Fruit fly (Drosophila melanogaster) whole organism, embryonic: ENCODE results near the gene M6.

ENCODE experiments used
- Abd-B ChIP-seq: fragments of 200-800 bp; sonication (Bioruptor generic); optimal IDR thresholded peaks from 2 replicates; lab custom pipeline; 2018; ENCODE audit warnings: missing biosample characterization, mild to moderate bottlenecking, missing genetic modification characterization, moderate library complexity
- Ada2b ChIP-seq: fragments of 200-800 bp; sonication (Bioruptor generic); IDR thresholded peaks from 2 replicates; pipeline ENCODE4 v1.3.6; 2022; ENCODE audit warnings: missing biosample characterization, missing genetic modification characterization
- Adf1 ChIP-seq: fragments of 200-800 bp; sonication (Bioruptor generic); IDR thresholded peaks from 2 replicates; pipeline ENCODE4 v1.3.6; 2022; ENCODE audit warnings: missing biosample characterization, missing genetic modification characterization
- CG10979 ChIP-seq: fragments of 200-800 bp; sonication (Bioruptor generic); optimal IDR thresholded peaks from 2 replicates; lab custom pipeline; 2018; ENCODE audit warnings: missing biosample characterization, mild to moderate bottlenecking, missing genetic modification characterization, moderate library complexity
- CG11093 ChIP-seq: fragments of 200-800 bp; sonication (Bioruptor generic); IDR thresholded peaks from 3 replicates; pipeline ENCODE4 v1.3.6; 2022; ENCODE audit warnings: missing biosample characterization, missing genetic modification characterization
- CG11398 ChIP-seq: fragments of 200-800 bp; sonication (Bioruptor generic); optimal IDR thresholded peaks from 2 replicates; lab custom pipeline; 2016; ENCODE audit warnings: missing biosample characterization, missing genetic modification characterization
- CG11723 ChIP-seq: fragments of 200-800 bp; sonication (Bioruptor generic); optimal IDR thresholded peaks from 2 replicates; lab custom pipeline; 2017; ENCODE audit warnings: missing biosample characterization, mild to moderate bottlenecking, missing genetic modification characterization
- CG14014 ChIP-seq: fragments of 200-800 bp; sonication (Bioruptor generic); IDR thresholded peaks from 2 replicates; pipeline ENCODE4 v1.3.6; 2022; ENCODE audit warnings: missing biosample characterization, missing genetic modification characterization
- CG15601 ChIP-seq: fragments of 200-800 bp; sonication (Bioruptor generic); optimal IDR thresholded peaks from 3 replicates; lab custom pipeline; 2019; ENCODE audit warnings: missing biosample characterization, mild to moderate bottlenecking, missing genetic modification characterization, moderate library complexity
- CG17385 ChIP-seq: fragments of 200-800 bp; sonication (Bioruptor generic); optimal IDR thresholded peaks from 3 replicates; lab custom pipeline; 2018; ENCODE audit warnings: missing biosample characterization, mild to moderate bottlenecking, missing genetic modification characterization
- CG2120 ChIP-seq: fragments of 200-800 bp; sonication (Bioruptor generic); optimal IDR thresholded peaks from 3 replicates; lab custom pipeline; 2016; ENCODE audit warnings: missing biosample characterization, missing genetic modification characterization
- CG2875 ChIP-seq: fragments of 200-800 bp; sonication (Bioruptor generic); optimal IDR thresholded peaks from 2 replicates; lab custom pipeline; 2017; ENCODE audit warnings: missing biosample characterization, mild to moderate bottlenecking, missing genetic modification characterization, missing genetic modification reagents
- CG30431 ChIP-seq: fragments of 200-800 bp; sonication (Bioruptor generic); optimal IDR thresholded peaks from 2 replicates; lab custom pipeline; 2017; ENCODE audit warnings: missing biosample characterization, missing genetic modification characterization
- CG33213 ChIP-seq: fragments of 200-800 bp; sonication (Bioruptor generic); optimal IDR thresholded peaks from 3 replicates; lab custom pipeline; 2016; ENCODE audit warnings: missing biosample characterization, missing genetic modification characterization
- CG33557 ChIP-seq: fragments of 200-800 bp; sonication (Bioruptor generic); optimal IDR thresholded peaks from 2 replicates; lab custom pipeline; 2019; ENCODE audit warnings: missing biosample characterization, mild to moderate bottlenecking, missing genetic modification characterization, moderate library complexity
- CG4707 ChIP-seq: fragments of 200-800 bp; sonication (Bioruptor generic); optimal IDR thresholded peaks from 2 replicates; lab custom pipeline; 2018; ENCODE audit warnings: missing biosample characterization, mild to moderate bottlenecking, missing genetic modification characterization, moderate library complexity
- CG4820 ChIP-seq: fragments of 200-800 bp; sonication (Bioruptor generic); optimal IDR thresholded peaks from 3 replicates; lab custom pipeline; 2016; ENCODE audit warnings: missing biosample characterization, missing genetic modification characterization
- CG5953 ChIP-seq: fragments of 200-800 bp; sonication (Bioruptor generic); IDR thresholded peaks from 2 replicates; pipeline ENCODE4 v1.3.6; 2022; ENCODE audit warnings: missing biosample characterization, missing genetic modification characterization
- CG6854 ChIP-seq: fragments of 200-800 bp; sonication (Bioruptor generic); optimal IDR thresholded peaks from 3 replicates; lab custom pipeline; 2017; ENCODE audit warnings: missing biosample characterization, mild to moderate bottlenecking, missing genetic modification characterization
- CG7271 ChIP-seq: fragments of 200-800 bp; sonication (Bioruptor generic); optimal IDR thresholded peaks from 2 replicates; lab custom pipeline; 2018; ENCODE audit warnings: missing biosample characterization, mild to moderate bottlenecking, missing genetic modification characterization, moderate library complexity
- CG7928 ChIP-seq: fragments of 200-800 bp; sonication (Bioruptor generic); optimal IDR thresholded peaks from 2 replicates; lab custom pipeline; 2017; ENCODE audit warnings: missing biosample characterization, mild to moderate bottlenecking, missing genetic modification characterization
- CG8281 ChIP-seq: fragments of 200-800 bp; sonication (Bioruptor generic); optimal IDR thresholded peaks from 2 replicates; lab custom pipeline; 2018; ENCODE audit warnings: missing biosample characterization, mild to moderate bottlenecking, missing genetic modification characterization, moderate library complexity
- CG8944 ChIP-seq: fragments of 200-800 bp; sonication (Bioruptor generic); optimal IDR thresholded peaks from 3 replicates; lab custom pipeline; 2016; ENCODE audit warnings: missing biosample characterization, missing genetic modification characterization
- CG9215 ChIP-seq: fragments of 200-800 bp; sonication (Bioruptor generic); IDR thresholded peaks from 2 replicates; pipeline ENCODE4 v1.3.6; 2022; ENCODE audit warnings: missing biosample characterization, missing genetic modification characterization
- CTCF ChIP-seq: fragments of 200-800 bp; sonication (Bioruptor generic); optimal IDR thresholded peaks from 2 replicates; lab custom pipeline; 2017; ENCODE audit warnings: missing biosample characterization, mild to moderate bottlenecking, missing genetic modification characterization, moderate library complexity
- Dek ChIP-seq: fragments of 200-800 bp; sonication (Bioruptor generic); optimal IDR thresholded peaks from 3 replicates; lab custom pipeline; 2019; ENCODE audit warnings: missing biosample characterization, mild to moderate bottlenecking, missing genetic modification characterization, moderate library complexity
- Dip3 ChIP-seq: fragments of 200-800 bp; sonication (Bioruptor generic); optimal IDR thresholded peaks from 3 replicates; lab custom pipeline; 2016; ENCODE audit warnings: missing biosample characterization, missing genetic modification characterization
- Gsc ChIP-seq: fragments of 200-800 bp; sonication (Bioruptor generic); IDR thresholded peaks from 2 replicates; pipeline ENCODE4 v1.3.6; 2022; ENCODE audit warnings: missing biosample characterization, missing genetic modification characterization
- MESR4 ChIP-seq: fragments of 200-800 bp; sonication (Bioruptor generic); optimal IDR thresholded peaks from 2 replicates; lab custom pipeline; 2018; ENCODE audit warnings: missing biosample characterization, mild to moderate bottlenecking, missing genetic modification characterization, moderate library complexity
- Mad ChIP-seq: fragments of 200-800 bp; sonication (Bioruptor generic); optimal IDR thresholded peaks from 2 replicates; lab custom pipeline; 2016; ENCODE audit warnings: missing biosample characterization, missing genetic modification characterization
- Rx ChIP-seq: fragments of 200-800 bp; sonication (Bioruptor generic); IDR thresholded peaks from 2 replicates; pipeline ENCODE4 v1.3.6; 2022; ENCODE audit warnings: missing biosample characterization, missing genetic modification characterization
- Scr ChIP-seq: fragments of 200-800 bp; sonication (Bioruptor generic); IDR thresholded peaks from 2 replicates; pipeline ENCODE4 v1.3.6; 2022; ENCODE audit warnings: missing biosample characterization, missing genetic modification characterization; ENCODE audit not compliant: partially characterized antibody
- Sry-β ChIP-seq: fragments of 200-800 bp; sonication (Bioruptor generic); optimal IDR thresholded peaks from 2 replicates; lab custom pipeline; 2018; ENCODE audit warnings: missing biosample characterization, mild to moderate bottlenecking, missing genetic modification characterization, moderate library complexity
- Tbp ChIP-seq: fragments of >200 bp; optimal IDR thresholded peaks from 2 replicates; lab custom pipeline; 2018; ENCODE audit warnings: missing biosample characterization, missing genetic modification characterization
- Usf ChIP-seq: fragments of 200-800 bp; sonication (Bioruptor generic); optimal IDR thresholded peaks from 2 replicates; lab custom pipeline; 2017; ENCODE audit warnings: missing genotype, missing biosample characterization, missing genetic modification characterization
- abd-A ChIP-seq: fragments of 200-800 bp; sonication (Bioruptor generic); optimal IDR thresholded peaks from 3 replicates; lab custom pipeline; 2019; ENCODE audit warnings: missing biosample characterization, mild to moderate bottlenecking, missing genetic modification characterization, moderate library complexity
- al ChIP-seq: fragments of 200-800 bp; sonication (Bioruptor generic); IDR thresholded peaks from 2 replicates; pipeline ENCODE4 v1.3.6; 2022; ENCODE audit warnings: missing biosample characterization, missing genetic modification characterization
- bowl ChIP-seq: fragments of 200-800 bp; sonication (Bioruptor generic); IDR thresholded peaks from 2 replicates; pipeline ENCODE4 v1.3.6; 2022; ENCODE audit warnings: missing biosample characterization, missing genetic modification characterization
- bsh ChIP-seq, 2 experiments: fragments of 200-800 bp; sonication (Bioruptor generic); optimal IDR thresholded peaks; 2 replicates each; lab custom pipeline; 2017 to 2018; ENCODE audit warnings: mild to moderate bottlenecking in 2 of 2, missing biosample characterization in 2 of 2, missing genetic modification characterization in 2 of 2, moderate library complexity in 1 of 2
- caup ChIP-seq: fragments of 200-800 bp; sonication (Bioruptor generic); optimal IDR thresholded peaks from 3 replicates; lab custom pipeline; 2017; ENCODE audit warnings: missing biosample characterization, mild to moderate bottlenecking, missing genetic modification characterization, moderate library complexity; ENCODE audit not compliant: severe bottlenecking
- ci ChIP-seq: fragments of 200-800 bp; sonication (Bioruptor generic); IDR thresholded peaks from 3 replicates; pipeline ENCODE4 v1.3.6; 2022; ENCODE audit warnings: missing biosample characterization, missing genetic modification characterization
- cwo ChIP-seq: fragments of 200-800 bp; sonication (Bioruptor generic); optimal IDR thresholded peaks from 3 replicates; lab custom pipeline; 2017; ENCODE audit warnings: missing biosample characterization, missing genetic modification characterization, mild to moderate bottlenecking, moderate library complexity, missing genetic modification reagents
- dmrt11E ChIP-seq: fragments of 200-800 bp; sonication (Bioruptor generic); optimal IDR thresholded peaks from 3 replicates; lab custom pipeline; 2018; ENCODE audit warnings: missing biosample characterization, mild to moderate bottlenecking, missing genetic modification characterization, moderate library complexity
- en ChIP-seq: fragments of 200-800 bp; sonication (Bioruptor generic); optimal IDR thresholded peaks from 2 replicates; lab custom pipeline; 2016; ENCODE audit warnings: missing biosample characterization, missing genetic modification characterization
- gcm2 ChIP-seq: fragments of 200-800 bp; sonication (Bioruptor generic); optimal IDR thresholded peaks from 2 replicates; lab custom pipeline; 2016; ENCODE audit warnings: missing biosample characterization, missing genetic modification characterization
- gro ChIP-seq: fragments of 200-800 bp; sonication (Bioruptor generic); optimal IDR thresholded peaks from 2 replicates; lab custom pipeline; 2016; ENCODE audit warnings: missing biosample characterization, missing genetic modification characterization
- pfk ChIP-seq: fragments of 200-800 bp; sonication (Bioruptor generic); optimal IDR thresholded peaks from 2 replicates; lab custom pipeline; 2018; ENCODE audit warnings: missing biosample characterization, mild to moderate bottlenecking, missing genetic modification characterization, moderate library complexity
- sna ChIP-seq: fragments of 200-800 bp; sonication (Bioruptor generic); IDR thresholded peaks from 2 replicates; pipeline ENCODE4 v1.3.6; 2022; ENCODE audit warnings: missing biosample characterization, missing genetic modification characterization; ENCODE audit not compliant: partially characterized antibody
- trh ChIP-seq: fragments of 200-800 bp; sonication (Bioruptor generic); optimal IDR thresholded peaks from 2 replicates; lab custom pipeline; 2016; ENCODE audit warnings: missing biosample characterization, missing genetic modification characterization
- z ChIP-seq: fragments of 200-800 bp; sonication (Bioruptor generic); IDR thresholded peaks from 3 replicates; pipeline ENCODE4 v1.3.6; 2022; ENCODE audit warnings: missing biosample characterization, missing genetic modification characterization
- zfh2 ChIP-seq: fragments of 200-800 bp; sonication (Bioruptor generic); optimal IDR thresholded peaks from 2 replicates; lab custom pipeline; 2016; ENCODE audit warnings: missing biosample characterization, missing genetic modification characterization

The M6 gene

dm6 chr3L:21509488-21510122 is 2.0 kb downstream of the M6 start (continued):
- TF ChIP-seq Sry-β = no peak
- TF ChIP-seq CG2875 (GFP tag; lab: Kevin White, UChicago) = peak; percentile 23
- TF ChIP-seq en (GFP tag; lab: Kevin White, UChicago) = no peak
- no peak for TF ChIP-seq CG7271 (tag; lab: Kevin White, UChicago)
- no peak for TF ChIP-seq Usf (GFP tag; lab: Kevin White, UChicago)
- TF ChIP-seq pfk (GFP tag; lab: Kevin White, UChicago) = no peak
- TF ChIP-seq Rx = 0 out of 2 replicates have a peak, but pooled peaks have one; percentile 27
- no peak for TF ChIP-seq CG7928 (GFP tag; lab: Kevin White, UChicago)
- no peak for TF ChIP-seq CTCF (GFP tag; lab: Kevin White, UChicago)
- TF ChIP-seq gcm2 (GFP tag; lab: Kevin White, UChicago) = no peak
- TF ChIP-seq bsh (GFP tag; optimal IDR thresholded peaks at IDR 0.05; lab: Kevin White, UChicago) = peak in 1 of 2 experiments; percentile 53
- no peak for TF ChIP-seq cwo (GFP tag; lab: Kevin White, UChicago)
- TF ChIP-seq CG33557 = no peak
- no peak for TF ChIP-seq CG4820 (GFP tag; lab: Kevin White, UChicago)
- no peak for TF ChIP-seq CG11093 (GFP tag; lab: Robert Waterston, UW)
- no peak for TF ChIP-seq trh (GFP tag; lab: Kevin White, UChicago)
- no peak for TF ChIP-seq Adf1 (GFP tag; lab: Robert Waterston, UW)
- TF ChIP-seq Abd-B (GFP tag; lab: Kevin White, UChicago) = no peak
- peak; percentile 71; the same call in 2 of the 3 replicates for TF ChIP-seq ci
- TF ChIP-seq MESR4 (GFP tag; lab: Kevin White, UChicago) = no peak
- TF ChIP-seq zfh2 = peak; percentile 36
- TF ChIP-seq bowl (GFP tag; lab: Robert Waterston, UW) = no peak
- TF ChIP-seq CG4707 (GFP tag; lab: Kevin White, UChicago) = no peak
- TF ChIP-seq CG11398 (GFP tag; lab: Kevin White, UChicago) = no peak
- TF ChIP-seq CG6854 (GFP tag; lab: Kevin White, UChicago) = no peak
- no peak for TF ChIP-seq CG5953 (GFP tag; lab: Robert Waterston, UW)
- TF ChIP-seq z (GFP tag; lab: Robert Waterston, UW) = no peak
- no peak for TF ChIP-seq CG8281 (tag; lab: Kevin White, UChicago)
- peak; percentile 38 for TF ChIP-seq dmrt11E (tag; lab: Kevin White, UChicago)
- TF ChIP-seq CG8944 (GFP tag; lab: Kevin White, UChicago) = no peak
- peak; percentile 24; the same call in 1 of the 2 replicates for TF ChIP-seq Ada2b
- peak; percentile 31 for TF ChIP-seq CG17385 (GFP tag; lab: Kevin White, UChicago)
- no peak for TF ChIP-seq sna (GFP tag; lab: Robert Waterston, UW)
- TF ChIP-seq Tbp (GFP tag; lab: Kevin White, UChicago) = no peak
- TF ChIP-seq Dek = no peak
- TF ChIP-seq CG9215 (GFP tag; lab: Robert Waterston, UW) = no peak
- no peak for TF ChIP-seq al (GFP tag; lab: Robert Waterston, UW)
- TF ChIP-seq CG14014 (GFP tag; lab: Robert Waterston, UW) = 0 out of 2 replicates have a peak, but pooled peaks have one; percentile 25
- no peak for TF ChIP-seq CG33213 (GFP tag; lab: Kevin White, UChicago)
- no peak for TF ChIP-seq Mad (GFP tag; lab: Kevin White, UChicago)
- TF ChIP-seq caup (GFP tag; lab: Kevin White, UChicago) = peak; percentile 13
- no peak for TF ChIP-seq CG11723 (GFP tag; lab: Kevin White, UChicago)
- peak; percentile 41 for TF ChIP-seq CG10979 (tag; lab: Kevin White, UChicago)
- no peak for TF ChIP-seq abd-A (tag; lab: Kevin White, UChicago)
- TF ChIP-seq CG15601 (tag; lab: Kevin White, UChicago) = no peak
- peak; percentile 73 for TF ChIP-seq CG2120
- TF ChIP-seq Scr (GFP tag; lab: Robert Waterston, UW) = no peak
- TF ChIP-seq Gsc (GFP tag; lab: Robert Waterston, UW) = no peak
- TF ChIP-seq CG30431 (GFP tag; lab: Kevin White, UChicago) = no peak
- TF ChIP-seq gro (GFP tag; lab: Kevin White, UChicago) = peak; percentile 39
- no peak for TF ChIP-seq Dip3 (GFP tag; lab: Kevin White, UChicago)
